Fruit fly (Drosophila melanogaster) whole organism, embryonic: ENCODE results near the gene CG7739.
A peak's percentile ranks its signal among the peaks of the same experiment; 100 is the strongest.

Experiments
- Aef1 ChIP-seq: fragments of 200-800 bp; sonication (Bioruptor generic); IDR thresholded peaks from 3 replicates; pipeline ENCODE4 v1.3.6; 2022; ENCODE audit warnings: missing biosample characterization, missing genetic modification characterization
- Atf6 ChIP-seq: fragments of 200-800 bp; sonication (Bioruptor generic); IDR thresholded peaks from 2 replicates; pipeline ENCODE4 v1.3.6; 2022; ENCODE audit warnings: missing biosample characterization, missing genetic modification characterization
- B-H2 ChIP-seq: fragments of 200-800 bp; sonication (Bioruptor generic); optimal IDR thresholded peaks from 2 replicates; lab custom pipeline; 2018; ENCODE audit warnings: missing biosample characterization, mild to moderate bottlenecking, missing genetic modification characterization
- BEAF-32 ChIP-seq: fragments of 200-800 bp; sonication (Bioruptor generic); optimal IDR thresholded peaks from 3 replicates; lab custom pipeline; 2017; ENCODE audit warnings: missing biosample characterization, missing genetic modification characterization, mild to moderate bottlenecking, moderate library complexity, missing genetic modification reagents
- CG12236 ChIP-seq: fragments of 200-800 bp; sonication (Bioruptor generic); optimal IDR thresholded peaks from 2 replicates; lab custom pipeline; 2016; ENCODE audit warnings: missing biosample characterization, missing genetic modification characterization
- CG12659 ChIP-seq: fragments of 200-800 bp; sonication (Bioruptor generic); optimal IDR thresholded peaks from 3 replicates; lab custom pipeline; 2017; ENCODE audit warnings: mild to moderate bottlenecking, missing biosample characterization, missing genetic modification reagents, missing genetic modification characterization
- CG12942 ChIP-seq: fragments of 200-800 bp; sonication (Bioruptor generic); optimal IDR thresholded peaks from 3 replicates; lab custom pipeline; 2016; ENCODE audit warnings: missing biosample characterization, missing genetic modification characterization
- CG13624 ChIP-seq: fragments of 200-800 bp; sonication (Bioruptor generic); optimal IDR thresholded peaks from 2 replicates; lab custom pipeline; 2016; ENCODE audit warnings: missing biosample characterization, missing genetic modification characterization
- CG14860 ChIP-seq: fragments of 200-800 bp; sonication (Bioruptor generic); IDR thresholded peaks from 3 replicates; pipeline ENCODE4 v1.3.6; 2022; ENCODE audit warnings: missing biosample characterization, missing genetic modification characterization; ENCODE audit not compliant: partially characterized antibody
- CG1603 ChIP-seq: fragments of 200-800 bp; sonication (Bioruptor generic); optimal IDR thresholded peaks from 2 replicates; lab custom pipeline; 2019; ENCODE audit warnings: missing biosample characterization, mild to moderate bottlenecking, missing genetic modification characterization, moderate library complexity
- CG3163 ChIP-seq: fragments of 200-800 bp; sonication (Bioruptor generic); optimal IDR thresholded peaks from 3 replicates; lab custom pipeline; 2016; ENCODE audit warnings: missing biosample characterization, missing genetic modification characterization
- CG32767 ChIP-seq: fragments of 200-800 bp; sonication (Bioruptor generic); IDR thresholded peaks from 2 replicates; pipeline ENCODE4 v1.3.6; 2022; ENCODE audit warnings: missing biosample characterization, missing genetic modification characterization
- CG34224 ChIP-seq: fragments of 200-800 bp; sonication (Bioruptor generic); IDR thresholded peaks from 3 replicates; pipeline ENCODE4 v1.3.6; 2022; ENCODE audit warnings: missing biosample characterization, missing genetic modification characterization; ENCODE audit not compliant: partially characterized antibody
- CG3847 ChIP-seq: fragments of 200-800 bp; sonication (Bioruptor generic); IDR thresholded peaks from 2 replicates; pipeline ENCODE4 v1.3.6; 2022; ENCODE audit warnings: missing biosample characterization, missing genetic modification characterization
- CG4404 ChIP-seq: fragments of 200-800 bp; sonication (Bioruptor generic); IDR thresholded peaks from 2 replicates; pipeline ENCODE4 v1.3.6; 2022; ENCODE audit warnings: missing biosample characterization, missing genetic modification characterization
- CG4854 ChIP-seq: fragments of 200-800 bp; sonication (Bioruptor generic); optimal IDR thresholded peaks from 2 replicates; lab custom pipeline; 2016; ENCODE audit warnings: missing biosample characterization, missing genetic modification characterization, inconsistent platforms
- CG7963 ChIP-seq: fragments of 200-800 bp; sonication (Bioruptor generic); IDR thresholded peaks from 3 replicates; pipeline ENCODE4 v1.3.6; 2022; ENCODE audit warnings: missing biosample characterization, missing genetic modification characterization; ENCODE audit not compliant: partially characterized antibody
- CG8478 ChIP-seq: fragments of >200 bp; optimal IDR thresholded peaks from 2 replicates; lab custom pipeline; 2018
- Dbx ChIP-seq: fragments of 200-800 bp; sonication (Bioruptor generic); IDR thresholded peaks from 3 replicates; pipeline ENCODE4 v1.3.6; 2022; ENCODE audit warnings: missing biosample characterization, missing genetic modification characterization
- Dp ChIP-seq: fragments of 200-800 bp; sonication (Bioruptor generic); optimal IDR thresholded peaks from 2 replicates; lab custom pipeline; 2018; ENCODE audit warnings: missing biosample characterization, mild to moderate bottlenecking, missing genetic modification characterization, moderate library complexity
- ERR ChIP-seq: fragments of 200-800 bp; sonication (Bioruptor generic); optimal IDR thresholded peaks from 2 replicates; lab custom pipeline; 2016; ENCODE audit warnings: missing biosample characterization, missing genetic modification characterization
- Fer1 ChIP-seq: fragments of 200-800 bp; sonication (Bioruptor generic); optimal IDR thresholded peaks from 2 replicates; lab custom pipeline; 2017; ENCODE audit warnings: missing biosample characterization, mild to moderate bottlenecking, missing genetic modification characterization
- Fer2 ChIP-seq: fragments of 200-800 bp; sonication (Bioruptor generic); optimal IDR thresholded peaks from 2 replicates; lab custom pipeline; 2018; ENCODE audit warnings: missing biosample characterization, mild to moderate bottlenecking, missing genetic modification characterization, moderate library complexity
- MESR4 ChIP-seq: fragments of 200-800 bp; sonication (Bioruptor generic); optimal IDR thresholded peaks from 2 replicates; lab custom pipeline; 2018; ENCODE audit warnings: missing biosample characterization, mild to moderate bottlenecking, missing genetic modification characterization, moderate library complexity
- Mes4 ChIP-seq: fragments of 200-800 bp; sonication (Bioruptor generic); optimal IDR thresholded peaks from 2 replicates; lab custom pipeline; 2016; ENCODE audit warnings: missing biosample characterization, missing genetic modification characterization
- Mrtf ChIP-seq: fragments of 200-800 bp; sonication (Bioruptor generic); IDR thresholded peaks from 3 replicates; pipeline ENCODE4 v1.3.6; 2022; ENCODE audit warnings: missing biosample characterization, missing genetic modification characterization
- Nf-YB ChIP-seq: fragments of 200-800 bp; sonication (Bioruptor generic); optimal IDR thresholded peaks from 3 replicates; lab custom pipeline; 2019; ENCODE audit warnings: missing biosample characterization, mild to moderate bottlenecking, missing genetic modification characterization, moderate library complexity
- Pdp1 ChIP-seq, 2 experiments: fragments of 200-800 bp; sonication (Bioruptor generic); optimal IDR thresholded peaks; 3 replicates each; lab custom pipeline; 2016; ENCODE audit warnings: missing biosample characterization in 2 of 2, missing genetic modification characterization in 2 of 2, mild to moderate bottlenecking in 1 of 2, moderate library complexity in 1 of 2
- Rfx ChIP-seq: fragments of 200-800 bp; sonication (Bioruptor generic); IDR thresholded peaks from 2 replicates; pipeline ENCODE4 v1.3.6; 2022; ENCODE audit warnings: missing biosample characterization, missing genetic modification characterization
- Six4 ChIP-seq: fragments of 200-800 bp; sonication (Bioruptor generic); optimal IDR thresholded peaks from 2 replicates; lab custom pipeline; 2016; ENCODE audit warnings: missing biosample characterization, missing genetic modification characterization
- Sry-δ ChIP-seq: fragments of 200-800 bp; sonication (Bioruptor generic); optimal IDR thresholded peaks from 2 replicates; lab custom pipeline; 2016; ENCODE audit warnings: missing biosample characterization, missing genetic modification characterization
- Xbp1 ChIP-seq: fragments of 200-800 bp; sonication (Bioruptor generic); optimal IDR thresholded peaks from 3 replicates; lab custom pipeline; 2016; ENCODE audit warnings: missing biosample characterization, mild to moderate bottlenecking, missing genetic modification characterization
- bcd ChIP-seq: fragments of 200-800 bp; sonication (Bioruptor generic); optimal IDR thresholded peaks from 2 replicates; lab custom pipeline; 2017; ENCODE audit warnings: missing biosample characterization, mild to moderate bottlenecking, missing genetic modification characterization
- chinmo ChIP-seq: fragments of 200-800 bp; sonication (Bioruptor generic); IDR thresholded peaks from 4 replicates; pipeline ENCODE4 v1.3.6; 2022; ENCODE audit warnings: missing biosample characterization, missing genetic modification characterization; ENCODE audit not compliant: partially characterized antibody
- ci ChIP-seq: fragments of 200-800 bp; sonication (Bioruptor generic); IDR thresholded peaks from 3 replicates; pipeline ENCODE4 v1.3.6; 2022; ENCODE audit warnings: missing biosample characterization, missing genetic modification characterization
- dan ChIP-seq: fragments of 200-800 bp; sonication (Bioruptor generic); IDR thresholded peaks from 2 replicates; pipeline ENCODE4 v1.3.6; 2022; ENCODE audit warnings: missing biosample characterization, missing genetic modification characterization
- grau ChIP-seq: fragments of 200-800 bp; optimal IDR thresholded peaks from 3 replicates; lab custom pipeline; 2019; ENCODE audit warnings: missing biosample characterization, mild to moderate bottlenecking, missing genetic modification characterization, moderate library complexity
- hkb ChIP-seq, 2 experiments: fragments of 200-800 bp in 1 of 2; fragments of >200 bp in 1 of 2; sonication (Bioruptor generic) in 1 of 2; IDR thresholded peaks in 1 of 2; optimal IDR thresholded peaks in 1 of 2; 2 replicates each; pipeline versions ENCODE4 v1.3.6 to Lab custom; 2017 to 2022; ENCODE audit warnings: missing biosample characterization in 1 of 2, missing genetic modification characterization in 1 of 2
- ind ChIP-seq: fragments of 200-800 bp; sonication (Bioruptor generic); optimal IDR thresholded peaks from 3 replicates; lab custom pipeline; 2016; ENCODE audit warnings: missing biosample characterization, missing genetic modification characterization
- knrl ChIP-seq: fragments of 200-800 bp; sonication (Bioruptor generic); IDR thresholded peaks from 3 replicates; pipeline ENCODE4 v1.3.6; 2022; ENCODE audit warnings: missing biosample characterization, missing genetic modification characterization; ENCODE audit not compliant: partially characterized antibody
- lov ChIP-seq, 2 experiments: fragments of 200-800 bp in 1 of 2; fragments of >200 bp in 1 of 2; sonication (Bioruptor generic) in 1 of 2; IDR thresholded peaks in 1 of 2; optimal IDR thresholded peaks in 1 of 2; 2 replicates in 1 of 2; 3 replicates in 1 of 2; pipeline versions ENCODE4 v1.3.6 to Lab custom; 2017 to 2022; ENCODE audit warnings: missing biosample characterization in 1 of 2, missing genetic modification characterization in 1 of 2
- nerfin-2 ChIP-seq: fragments of 200-800 bp; sonication (Bioruptor generic); IDR thresholded peaks from 2 replicates; pipeline ENCODE4 v1.3.6; 2022; ENCODE audit warnings: missing biosample characterization, missing genetic modification characterization; ENCODE audit not compliant: partially characterized antibody
- nom ChIP-seq: fragments of 200-800 bp; sonication (Bioruptor generic); optimal IDR thresholded peaks from 2 replicates; lab custom pipeline; 2017; ENCODE audit warnings: missing biosample characterization, missing genetic modification characterization, mild to moderate bottlenecking, moderate library complexity, missing genetic modification reagents
- prd ChIP-seq, 3 experiments: fragments of >200 bp in 2 of 3; fragments of 200-800 bp in 1 of 3; sonication (Bioruptor generic) in 1 of 3; optimal IDR thresholded peaks in 2 of 3; IDR thresholded peaks in 1 of 3; 2 replicates in 2 of 3; 3 replicates in 1 of 3; pipeline versions ENCODE4 v1.3.6 to Lab custom; 2017 to 2022; ENCODE audit warnings: missing biosample characterization in 1 of 3, missing genetic modification characterization in 1 of 3
- so ChIP-seq: fragments of 200-800 bp; sonication (Bioruptor generic); IDR thresholded peaks from 3 replicates; pipeline ENCODE4 v1.3.6; 2022; ENCODE audit warnings: missing biosample characterization, missing genetic modification characterization
- unpg ChIP-seq: fragments of 200-800 bp; sonication (Bioruptor generic); optimal IDR thresholded peaks from 3 replicates; lab custom pipeline; 2018; ENCODE audit warnings: missing biosample characterization, mild to moderate bottlenecking, missing genetic modification characterization, moderate library complexity
- zfh2 ChIP-seq: fragments of 200-800 bp; sonication (Bioruptor generic); optimal IDR thresholded peaks from 2 replicates; lab custom pipeline; 2016; ENCODE audit warnings: missing biosample characterization, missing genetic modification characterization

Gene CG7739

dm6 chr3L:15565829-15566433 is 3.1 kb upstream of the CG7739 start, which contains the start of gene dop (continued):
- TF ChIP-seq bcd (GFP tag; lab: Kevin White, UChicago), result no peak
- no peak for TF ChIP-seq Mes4 (GFP tag; lab: Kevin White, UChicago)
- peak; percentile 58 for TF ChIP-seq CG34224 (GFP tag; lab: Robert Waterston, UW)
- no peak for TF ChIP-seq Nf-YB
- TF ChIP-seq CG3163 (GFP tag; lab: Kevin White, UChicago), result no peak
- peak; percentile 58 for TF ChIP-seq B-H2 (GFP tag; lab: Kevin White, UChicago)
- TF ChIP-seq CG8478 (lab: Kevin White, UChicago), result peak; percentile 90
- peak; percentile 12 for TF ChIP-seq ind (GFP tag; lab: Kevin White, UChicago)
- no peak for TF ChIP-seq Six4 (GFP tag; lab: Kevin White, UChicago)
- peak; percentile 9 for TF ChIP-seq CG12942
- TF ChIP-seq ERR (GFP tag; lab: Kevin White, UChicago), result peak; percentile 39
- TF ChIP-seq Dbx, result 0 out of 3 replicates have a peak, but pooled peaks have one; percentile 35
- no peak for TF ChIP-seq nom (GFP tag; lab: Kevin White, UChicago)
- TF ChIP-seq hkb (optimal IDR thresholded peaks at IDR 0.05; lab: Kevin White, UChicago), result no peak
- peak; percentile 22; the same call in 1 of the 2 replicates for TF ChIP-seq hkb (GFP tag; IDR thresholded peaks at IDR 0.05; lab: Robert Waterston, UW)
- no peak for TF ChIP-seq CG12236
- peak; percentile 30; the same call in 1 of the 3 replicates for TF ChIP-seq ci (GFP tag; lab: Robert Waterston, UW)
- peak; percentile 34 for TF ChIP-seq CG12659 (GFP tag; lab: Kevin White, UChicago)
- TF ChIP-seq Dp (GFP tag; lab: Kevin White, UChicago), result peak; percentile 85
- no peak for TF ChIP-seq CG32767 (GFP tag; lab: Robert Waterston, UW)
- peak; percentile 2 for TF ChIP-seq grau (tag; lab: Kevin White, UChicago)
- TF ChIP-seq Aef1 (GFP tag; lab: Robert Waterston, UW), result peak; percentile 38; the same call in 1 of the 3 replicates
- TF ChIP-seq CG14860 (GFP tag; lab: Robert Waterston, UW), result peak; percentile 59
- TF ChIP-seq so (GFP tag; lab: Robert Waterston, UW), result no peak
- TF ChIP-seq zfh2 (GFP tag; lab: Kevin White, UChicago), result peak; percentile 44
- peak; percentile 62 for TF ChIP-seq CG1603 (tag; lab: Kevin White, UChicago)
- peak; percentile 46 for TF ChIP-seq Rfx (GFP tag; lab: Robert Waterston, UW)
- TF ChIP-seq Atf6, result peak; percentile 11; the same call in 1 of the 2 replicates
- TF ChIP-seq, all 482 proteins: peak for 123

DNA sequence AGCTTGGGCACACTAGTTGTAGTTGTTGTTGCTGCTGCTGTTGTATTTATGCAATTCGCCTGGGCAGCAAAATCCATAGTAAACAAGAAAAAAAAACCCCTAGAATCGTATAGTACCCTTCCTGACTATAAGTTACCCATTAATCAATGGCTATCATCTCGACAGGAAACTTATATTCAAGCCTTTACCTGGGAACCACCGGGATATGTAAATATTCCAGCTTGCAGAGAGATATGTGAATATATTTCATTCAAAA is 914 bp upstream of the CG7739 start:
- TF ChIP-seq CG3847 (GFP tag; lab: Robert Waterston, UW) (no peak), MESR4 (GFP tag; lab: Kevin White, UChicago) (peak; percentile 6), Mrtf (GFP tag; lab: Robert Waterston, UW) (no peak), Pdp1 (GFP tag; optimal IDR thresholded peaks at IDR 0.05; lab: Kevin White, UChicago) (peak in 1 of 2 experiments; percentile 95), CG4854 (GFP tag; lab: Kevin White, UChicago) (no peak), CG7963 (no peak), CG34224 (GFP tag; lab: Robert Waterston, UW) (0 out of 3 replicates have a peak, but pooled peaks have one; percentile 4), BEAF-32 (GFP tag; lab: Kevin White, UChicago) (no peak)

- no peak for TF ChIP-seq Xbp1 (GFP tag; lab: Kevin White, UChicago)
- no peak for TF ChIP-seq prd (optimal IDR thresholded peaks at IDR 0.05; lab: Kevin White, UChicago)
- no peak for TF ChIP-seq prd (GFP tag; IDR thresholded peaks at IDR 0.05; lab: Robert Waterston, UW)
- peak; percentile 27 for TF ChIP-seq Fer1
- peak; percentile 43; the same call in 1 of the 3 replicates for TF ChIP-seq knrl (GFP tag; lab: Robert Waterston, UW)
- peak; percentile 28; the same call in 1 of the 2 replicates for TF ChIP-seq nerfin-2 (GFP tag; lab: Robert Waterston, UW)
- TF ChIP-seq chinmo (GFP tag; lab: Robert Waterston, UW), result 0 out of 4 replicates have a peak, but pooled peaks have one; percentile 72
- no peak for TF ChIP-seq lov (optimal IDR thresholded peaks at IDR 0.05; lab: Kevin White, UChicago)
- TF ChIP-seq lov (GFP tag; IDR thresholded peaks at IDR 0.05; lab: Robert Waterston, UW), result no peak
- no peak for TF ChIP-seq CG4404 (GFP tag; lab: Robert Waterston, UW)
- TF ChIP-seq Sry-δ (GFP tag; lab: Kevin White, UChicago), result peak; percentile 38
- TF ChIP-seq Fer2, result no peak
- no peak for TF ChIP-seq dan
- TF ChIP-seq CG13624 (GFP tag; lab: Kevin White, UChicago), result no peak
- TF ChIP-seq unpg, result no peak
These were observed 173 bp downstream of the CG7739 start for dm6 chr3L:15562727-15563057.
